Worm (Caenorhabditis elegans) whole organism, midembryonic: Measurements from ENCODE around the gene F53E10.1.
"Not testable (repeated sequence)": the region's sequence is repeated elsewhere in the genome, so short reads cannot be mapped to it uniquely, and the experiment has no call there.

Source experiments
- T22C8.4 ChIP-seq: fragments of 200-800 bp; sonication (Bioruptor generic); IDR thresholded peaks from 2 replicates; pipeline ENCODE4 v1.3.6; 2022; ENCODE audit warnings: missing genetic modification characterization, missing compliant biosample characterization
- cog-1 ChIP-seq: sonication (generic microtip); optimal IDR thresholded peaks from 2 replicates; lab custom pipeline; 2016; ENCODE audit warnings: missing genetic modification characterization, missing compliant biosample characterization
- flt-1 ChIP-seq: fragments of 200-800 bp; sonication (Bioruptor generic); IDR thresholded peaks from 2 replicates; pipeline ENCODE4 v1.3.6; 2022; ENCODE audit warnings: missing genetic modification characterization, missing compliant biosample characterization
- klf-2 ChIP-seq: fragments of 200-800 bp; sonication (Bioruptor generic); conservative IDR thresholded peaks from 2 replicates; pipeline ENCODE4 v1.3.6; 2022; ENCODE audit warnings: missing genetic modification reagents, missing genetic modification characterization, missing compliant biosample characterization
- med-1 ChIP-seq: sonication (generic microtip); optimal IDR thresholded peaks from 2 replicates; lab custom pipeline; 2017; ENCODE audit warnings: missing genetic modification characterization, mild to moderate bottlenecking, missing compliant biosample characterization, antibody characterized with exemption, missing genetic modification reagents; ENCODE audit not compliant: insufficient read depth
- ref-1 ChIP-seq: fragments of 200-800 bp; sonication (Bioruptor generic); conservative IDR thresholded peaks from 2 replicates; pipeline ENCODE4 v1.3.6; 2022; ENCODE audit warnings: missing genetic modification reagents, missing genetic modification characterization, missing compliant biosample characterization
- tab-1 ChIP-seq: fragments of 200-800 bp; sonication (Bioruptor generic); IDR thresholded peaks from 2 replicates; pipeline ENCODE4 v1.3.6; 2022; ENCODE audit warnings: missing genetic modification characterization, missing compliant biosample characterization
- ztf-23 ChIP-seq: fragments of 200-800 bp; sonication (Bioruptor generic); IDR thresholded peaks from 2 replicates; pipeline ENCODE4 v1.3.6; 2022; ENCODE audit warnings: missing genetic modification reagents, missing genetic modification characterization, missing compliant biosample characterization
- ztf-29 ChIP-seq: fragments of 200-800 bp; sonication (Bioruptor generic); IDR thresholded peaks from 2 replicates; pipeline ENCODE4 v1.3.6; 2022; ENCODE audit warnings: missing genetic modification reagents, missing genetic modification characterization, missing compliant biosample characterization

Gene F53E10.1

DNA sequence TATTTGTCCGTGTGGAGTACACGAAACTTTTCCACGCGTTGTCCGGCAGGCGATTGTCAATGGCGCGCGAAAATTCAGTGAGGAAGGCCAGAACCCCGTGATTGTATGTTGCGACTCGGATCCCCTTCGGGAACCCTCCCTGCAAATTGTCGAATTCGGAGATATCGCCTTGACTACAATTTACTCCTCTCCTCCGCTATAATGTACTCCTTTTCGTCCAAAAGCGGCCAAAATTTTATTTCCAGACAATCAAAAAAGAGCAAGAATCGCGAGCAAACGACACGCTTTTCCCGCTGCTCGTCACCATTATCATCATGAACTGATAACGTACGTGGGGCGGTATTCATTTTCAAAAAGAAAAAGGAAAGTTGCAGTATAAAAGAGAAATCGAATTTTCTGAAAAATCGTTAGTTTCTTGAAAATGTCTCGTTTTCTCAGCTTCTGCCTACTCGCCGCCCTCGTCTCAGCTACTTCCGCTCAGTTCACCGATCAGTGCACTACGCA, 22.9 kb upstream of the F53E10.1 start, which contains the start of gene irg-3:
irg-3 (plus strand) TSS at position 419 of the 504 bp plus-strand sequence.
- TF ChIP-seq T22C8.4 (GFP tag; lab: Robert Waterston, UW) (no peak), ref-1 (GFP tag; lab: Robert Waterston, UW) (no peak), klf-2 (GFP tag; lab: Robert Waterston, UW) (no peak)

DNA sequence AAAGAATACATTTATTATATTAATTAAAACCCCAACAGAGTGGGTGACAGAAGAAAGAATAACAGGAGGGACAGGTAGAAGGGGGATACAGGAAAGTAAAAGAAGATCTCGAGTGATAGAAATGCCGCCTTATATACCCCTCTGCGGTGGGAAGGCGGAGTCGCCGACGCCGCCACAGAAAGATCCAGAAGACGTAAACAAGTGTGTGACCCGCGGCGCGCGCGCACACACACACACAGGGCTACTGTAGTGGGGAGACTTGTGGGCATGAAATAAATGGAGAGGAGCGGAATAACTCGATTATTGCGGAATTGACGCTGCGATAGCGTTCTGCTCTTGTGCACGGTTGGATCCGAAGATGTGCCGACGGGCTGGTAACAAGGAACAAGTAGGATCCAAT, 19.4 kb upstream of the F53E10.1 start:
- no peak for TF ChIP-seq cog-1 (tag; lab: Kevin White, UChicago)
- TF ChIP-seq tab-1 (GFP tag; lab: Robert Waterston, UW), result no peak
- no peak for TF ChIP-seq ztf-23 (GFP tag; lab: Robert Waterston, UW)
- no peak for TF ChIP-seq flt-1 (GFP tag; lab: Robert Waterston, UW)
- TF ChIP-seq ztf-29 (GFP tag; lab: Robert Waterston, UW), result no peak
- TF ChIP-seq T22C8.4 (GFP tag; lab: Robert Waterston, UW), result no peak
- TF ChIP-seq med-1 (GFP tag; lab: Kevin White, UChicago), result no peak
- no peak for TF ChIP-seq klf-2 (GFP tag; lab: Robert Waterston, UW)
- no peak for TF ChIP-seq ref-1 (GFP tag; lab: Robert Waterston, UW)

DNA sequence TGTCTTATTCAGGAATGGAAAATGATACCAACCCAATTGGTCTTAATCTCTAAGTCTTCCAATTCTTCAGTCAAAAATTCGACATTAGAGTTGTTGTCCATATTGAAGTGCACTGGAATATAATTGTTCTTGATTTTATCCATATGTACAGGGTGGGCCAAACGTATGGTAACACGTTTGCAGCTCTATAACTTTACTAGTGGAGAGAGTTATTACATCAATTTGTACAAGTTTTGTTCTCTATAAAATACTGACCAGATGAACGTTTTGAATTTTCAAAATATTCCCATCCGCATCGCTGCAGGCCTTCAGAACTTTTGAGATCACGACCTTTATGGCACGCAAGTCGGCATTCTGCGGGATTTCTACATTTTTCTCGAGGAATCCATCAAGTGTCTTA, 16.3 kb upstream of the F53E10.1 start, which contains the start of gene F53E10.5:
F53E10.5 (minus strand) TSS at position 101 of the 400 bp plus-strand sequence.
- TF ChIP-seq med-1 (GFP tag; lab: Kevin White, UChicago); T22C8.4 (GFP tag; lab: Robert Waterston, UW); ref-1 (GFP tag; lab: Robert Waterston, UW): not testable (repeated sequence)

DNA sequence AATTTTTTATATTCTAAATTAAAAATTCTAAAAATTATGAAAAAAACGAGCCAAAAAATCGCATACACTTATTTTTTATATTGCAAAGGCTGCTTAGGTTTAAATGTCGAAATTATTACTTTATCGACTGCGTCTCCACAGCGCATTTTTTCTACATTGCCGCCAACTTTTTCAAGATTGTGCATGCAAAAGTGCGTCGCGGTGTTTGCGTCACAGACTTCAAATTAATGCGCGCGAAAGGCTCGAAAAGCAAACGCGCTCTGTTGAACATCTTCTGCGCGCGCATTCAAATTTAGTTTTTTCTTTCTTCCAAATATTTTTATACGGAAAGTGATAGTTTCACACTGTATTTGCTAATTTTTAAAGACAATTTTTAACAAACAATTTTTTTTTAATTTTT, 14.6 kb upstream of the F53E10.1 start:
- TF ChIP-seq klf-2 (GFP tag; lab: Robert Waterston, UW) (0 out of 2 replicates have a peak, but pooled peaks have one; percentile 14), ztf-29 (GFP tag; lab: Robert Waterston, UW) (no peak), tab-1 (GFP tag; lab: Robert Waterston, UW) (no peak), cog-1 (tag; lab: Kevin White, UChicago) (peak; percentile 11)

DNA sequence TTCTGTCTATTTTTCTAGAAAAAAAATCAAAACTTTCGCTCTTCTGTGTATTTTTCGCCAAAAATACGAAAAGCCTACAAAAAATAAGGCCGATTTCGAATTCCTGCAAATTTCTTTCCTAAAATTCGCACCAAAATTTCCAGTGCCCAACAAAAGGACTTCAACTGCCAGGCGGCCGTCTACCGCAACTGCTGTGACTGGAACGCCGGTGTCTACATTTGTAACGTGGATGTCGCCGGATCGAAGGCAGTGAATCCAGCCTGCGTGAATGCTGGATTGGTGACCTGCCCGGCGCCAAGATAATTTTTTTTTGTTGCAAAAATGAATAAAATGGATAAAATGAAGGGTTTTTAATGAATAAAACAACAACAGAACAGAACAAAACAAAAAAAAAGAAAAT, 13.3 kb upstream of the F53E10.1 start:
- TF ChIP-seq ztf-23 (GFP tag; lab: Robert Waterston, UW), result no peak

DNA sequence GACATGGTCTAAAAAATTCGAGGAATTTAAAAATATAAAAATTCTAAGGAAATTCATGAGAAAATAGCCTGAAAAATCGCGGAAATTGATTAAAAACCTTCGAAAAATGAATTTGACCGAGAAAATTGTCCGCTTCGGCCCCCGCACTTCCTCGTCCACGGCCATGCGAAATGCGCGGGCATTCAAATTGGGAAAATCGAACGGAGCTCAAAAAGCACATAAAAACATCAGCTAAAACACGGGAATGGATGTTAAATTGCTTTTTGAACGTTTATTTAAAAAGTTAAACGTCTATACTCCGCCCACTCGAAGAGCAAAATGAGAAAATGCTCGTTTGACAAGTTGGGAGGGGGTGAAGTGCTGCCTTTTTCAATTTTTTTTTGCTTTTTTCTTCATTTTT, 12.1 kb upstream of the F53E10.1 start, which contains the start of gene F53E10.6:
F53E10.6 (minus strand) TSS at position 8 of the 400 bp plus-strand sequence.
- TF ChIP-seq T22C8.4 (GFP tag; lab: Robert Waterston, UW) (no peak), cog-1 (tag; lab: Kevin White, UChicago) (peak; percentile 4)

DNA sequence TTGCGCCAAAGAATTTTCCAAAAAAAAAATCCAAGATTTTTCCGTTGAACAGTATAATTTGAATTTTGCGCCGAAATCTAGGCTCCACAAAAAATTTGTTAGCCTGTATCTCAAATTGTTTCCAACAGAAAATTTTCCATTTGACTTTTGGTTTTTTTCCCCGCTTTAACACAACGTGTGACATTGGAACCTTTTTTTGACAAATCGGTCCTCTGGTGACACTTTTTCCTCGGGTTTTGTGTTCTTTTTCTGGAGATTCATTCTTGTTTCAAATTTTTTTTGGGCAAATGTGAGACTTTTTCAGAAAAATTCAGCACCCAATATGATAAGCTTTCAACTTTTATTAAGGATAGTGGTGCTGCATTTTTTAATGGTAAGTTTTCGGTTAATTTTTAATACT, 6.8 kb upstream of the F53E10.1 start, which contains the start of gene acr-17:
acr-17 (plus strand) TSS at position 301 of the 400 bp plus-strand sequence.
- TF ChIP-seq flt-1 (GFP tag; lab: Robert Waterston, UW), result no peak
- TF ChIP-seq ref-1 (GFP tag; lab: Robert Waterston, UW), result no peak
- no peak for TF ChIP-seq med-1 (GFP tag; lab: Kevin White, UChicago)
- TF ChIP-seq klf-2 (GFP tag; lab: Robert Waterston, UW), result no peak
- no peak for TF ChIP-seq ztf-29 (GFP tag; lab: Robert Waterston, UW)
- no peak for TF ChIP-seq ztf-23 (GFP tag; lab: Robert Waterston, UW)
- TF ChIP-seq cog-1 (tag; lab: Kevin White, UChicago), result no peak
- TF ChIP-seq T22C8.4 (GFP tag; lab: Robert Waterston, UW), result no peak
- no peak for TF ChIP-seq tab-1 (GFP tag; lab: Robert Waterston, UW)

DNA sequence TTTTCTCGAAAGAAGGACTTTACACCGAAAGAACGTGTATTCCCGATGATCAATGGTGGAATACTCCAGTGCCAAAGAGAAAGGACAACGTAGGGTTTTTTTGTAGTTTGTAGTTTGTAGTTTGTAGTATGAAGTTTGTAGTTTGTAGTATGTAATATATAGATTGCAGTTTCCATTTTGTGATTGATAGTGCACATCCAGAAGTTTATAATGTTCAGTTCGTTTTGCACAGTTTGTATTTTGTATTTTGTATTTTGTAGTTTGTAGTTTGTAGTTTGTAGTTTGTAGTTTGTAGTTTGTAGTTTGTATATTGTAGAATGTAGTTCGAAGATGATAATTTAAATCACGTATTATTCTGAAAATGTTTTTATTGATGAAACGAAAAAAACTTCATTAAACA, 2.4 kb downstream of the F53E10.1 start:
- no peak for TF ChIP-seq T22C8.4 (GFP tag; lab: Robert Waterston, UW)
- no peak for TF ChIP-seq med-1 (GFP tag; lab: Kevin White, UChicago)
- TF ChIP-seq ztf-23 (GFP tag; lab: Robert Waterston, UW), result no peak
- TF ChIP-seq flt-1 (GFP tag; lab: Robert Waterston, UW), result no peak
- no peak for TF ChIP-seq klf-2 (GFP tag; lab: Robert Waterston, UW)
- TF ChIP-seq ref-1 (GFP tag; lab: Robert Waterston, UW), result no peak
- TF ChIP-seq cog-1 (tag; lab: Kevin White, UChicago), result no peak
- TF ChIP-seq ztf-29 (GFP tag; lab: Robert Waterston, UW), result no peak
- no peak for TF ChIP-seq tab-1 (GFP tag; lab: Robert Waterston, UW)

DNA sequence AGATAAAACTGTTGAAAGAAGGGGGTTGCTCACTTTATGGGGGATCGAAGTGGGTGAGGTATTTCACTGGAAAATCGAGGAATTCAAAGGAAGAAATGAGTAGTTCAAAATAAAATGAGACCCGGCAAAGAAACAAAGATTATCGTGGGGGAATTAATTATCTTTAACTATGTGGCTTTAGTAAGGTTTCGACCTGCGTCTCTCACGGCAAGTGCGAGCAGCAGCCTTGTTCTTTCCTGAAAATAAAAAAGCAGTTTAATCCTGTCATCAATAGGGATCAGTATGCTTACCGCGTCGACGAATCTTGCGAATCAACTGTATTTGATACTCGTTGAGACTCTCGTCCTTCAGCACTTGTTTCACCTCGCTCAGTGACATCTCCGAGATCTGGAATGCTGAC, 6.8 kb downstream of the F53E10.1 start, which contains the start of gene srh-271:
srh-271 (minus strand) TSS at position 101 of the 400 bp plus-strand sequence.
- no peak for TF ChIP-seq T22C8.4 (GFP tag; lab: Robert Waterston, UW)
- TF ChIP-seq klf-2 (GFP tag; lab: Robert Waterston, UW), result no peak
- no peak for TF ChIP-seq cog-1 (tag; lab: Kevin White, UChicago)
- TF ChIP-seq ztf-29 (GFP tag; lab: Robert Waterston, UW), result no peak
- TF ChIP-seq flt-1 (GFP tag; lab: Robert Waterston, UW), result no peak
- TF ChIP-seq ztf-23 (GFP tag; lab: Robert Waterston, UW), result no peak
- no peak for TF ChIP-seq ref-1 (GFP tag; lab: Robert Waterston, UW)
- no peak for TF ChIP-seq tab-1 (GFP tag; lab: Robert Waterston, UW)
- no peak for TF ChIP-seq med-1 (GFP tag; lab: Kevin White, UChicago)

DNA sequence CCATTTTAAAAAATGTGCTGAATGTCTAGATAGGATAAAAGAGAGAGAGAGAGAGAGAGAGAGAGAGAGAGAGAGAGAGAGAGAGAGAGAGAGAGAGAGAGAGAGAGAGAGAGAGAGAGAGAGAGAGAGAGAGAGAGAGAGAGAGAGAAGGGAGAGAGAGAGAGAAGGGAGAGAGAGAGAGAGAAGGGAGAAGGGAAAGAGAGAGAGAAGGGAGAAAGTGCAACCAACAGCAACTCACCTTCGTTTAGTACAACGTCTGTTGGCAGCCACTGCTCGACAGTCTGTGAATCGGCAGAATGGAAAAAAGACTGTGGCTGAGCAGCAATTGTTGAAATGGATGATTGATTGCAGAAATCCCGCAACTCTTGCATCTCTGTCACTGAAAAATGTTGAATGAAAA, 8.7 kb downstream of the F53E10.1 start:
- TF ChIP-seq med-1 (GFP tag; lab: Kevin White, UChicago) (no peak), flt-1 (GFP tag; lab: Robert Waterston, UW) (no peak), cog-1 (tag; lab: Kevin White, UChicago) (no peak), T22C8.4 (GFP tag; lab: Robert Waterston, UW) (no peak), ztf-23 (GFP tag; lab: Robert Waterston, UW) (no peak), klf-2 (GFP tag; lab: Robert Waterston, UW) (no peak), ref-1 (GFP tag; lab: Robert Waterston, UW) (no peak), tab-1 (GFP tag; lab: Robert Waterston, UW) (no peak), ztf-29 (GFP tag; lab: Robert Waterston, UW) (no peak)
